Worm (Caenorhabditis elegans) whole organism, midembryonic: ENCODE measurements around the gene F13B12.2.

Experiments
- T22C8.4 ChIP-seq: fragments of 200-800 bp; sonication (Bioruptor generic); IDR thresholded peaks from 2 replicates; pipeline ENCODE4 v1.3.6; 2022; ENCODE audit warnings: missing genetic modification characterization, missing compliant biosample characterization
- cog-1 ChIP-seq: sonication (generic microtip); optimal IDR thresholded peaks from 2 replicates; lab custom pipeline; 2016; ENCODE audit warnings: missing genetic modification characterization, missing compliant biosample characterization
- flt-1 ChIP-seq: fragments of 200-800 bp; sonication (Bioruptor generic); IDR thresholded peaks from 2 replicates; pipeline ENCODE4 v1.3.6; 2022; ENCODE audit warnings: missing genetic modification characterization, missing compliant biosample characterization
- klf-2 ChIP-seq: fragments of 200-800 bp; sonication (Bioruptor generic); conservative IDR thresholded peaks from 2 replicates; pipeline ENCODE4 v1.3.6; 2022; ENCODE audit warnings: missing genetic modification reagents, missing genetic modification characterization, missing compliant biosample characterization
- med-1 ChIP-seq: sonication (generic microtip); optimal IDR thresholded peaks from 2 replicates; lab custom pipeline; 2017; ENCODE audit warnings: missing genetic modification characterization, mild to moderate bottlenecking, missing compliant biosample characterization, antibody characterized with exemption, missing genetic modification reagents; ENCODE audit not compliant: insufficient read depth
- ref-1 ChIP-seq: fragments of 200-800 bp; sonication (Bioruptor generic); conservative IDR thresholded peaks from 2 replicates; pipeline ENCODE4 v1.3.6; 2022; ENCODE audit warnings: missing genetic modification reagents, missing genetic modification characterization, missing compliant biosample characterization
- tab-1 ChIP-seq: fragments of 200-800 bp; sonication (Bioruptor generic); IDR thresholded peaks from 2 replicates; pipeline ENCODE4 v1.3.6; 2022; ENCODE audit warnings: missing genetic modification characterization, missing compliant biosample characterization
- ztf-23 ChIP-seq: fragments of 200-800 bp; sonication (Bioruptor generic); IDR thresholded peaks from 2 replicates; pipeline ENCODE4 v1.3.6; 2022; ENCODE audit warnings: missing genetic modification reagents, missing genetic modification characterization, missing compliant biosample characterization

DNA sequence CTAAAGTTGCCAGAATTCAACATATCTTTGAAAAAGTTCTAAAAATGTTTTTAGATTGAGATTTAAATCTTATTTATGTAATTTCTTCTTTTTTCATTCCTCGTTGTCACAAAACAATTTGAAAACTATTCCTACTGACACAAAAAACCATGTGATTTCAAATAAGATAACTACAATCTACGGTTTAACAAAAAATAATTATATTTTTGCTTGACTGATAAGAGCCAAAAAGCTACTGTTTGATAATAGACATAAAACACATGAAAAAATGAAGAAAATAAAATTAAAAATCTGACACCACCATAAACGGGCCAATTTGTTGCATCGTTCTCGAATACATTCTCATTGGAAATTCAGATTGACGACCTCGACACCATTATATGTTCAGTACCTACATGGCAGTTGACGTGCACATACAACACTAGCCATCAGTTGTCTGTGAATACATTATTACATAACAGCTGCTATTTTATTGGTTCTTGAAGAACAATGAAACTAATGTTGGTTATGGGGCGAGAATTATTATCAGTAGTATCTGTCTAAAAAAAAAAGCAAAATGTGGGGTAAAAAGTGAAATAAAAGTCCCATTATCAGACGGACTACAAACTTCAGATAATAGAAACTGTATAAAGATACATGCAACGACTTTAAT is 35.2 kb upstream of the F13B12.2 start, which contains the start of gene ugt-43:
- TF ChIP-seq ztf-23 (GFP tag; lab: Robert Waterston, UW) = no peak
- no peak for TF ChIP-seq ref-1 (GFP tag; lab: Robert Waterston, UW)
- no peak for TF ChIP-seq med-1 (GFP tag; lab: Kevin White, UChicago)
- TF ChIP-seq tab-1 (GFP tag; lab: Robert Waterston, UW) = no peak
- no peak for TF ChIP-seq klf-2
- no peak for TF ChIP-seq T22C8.4 (GFP tag; lab: Robert Waterston, UW)
- TF ChIP-seq flt-1 = no peak
- no peak for TF ChIP-seq cog-1 (tag; lab: Kevin White, UChicago)
